Fruit fly (Drosophila melanogaster): ENCODE data around the gene CG34159.

CG34159 gene

DNA sequence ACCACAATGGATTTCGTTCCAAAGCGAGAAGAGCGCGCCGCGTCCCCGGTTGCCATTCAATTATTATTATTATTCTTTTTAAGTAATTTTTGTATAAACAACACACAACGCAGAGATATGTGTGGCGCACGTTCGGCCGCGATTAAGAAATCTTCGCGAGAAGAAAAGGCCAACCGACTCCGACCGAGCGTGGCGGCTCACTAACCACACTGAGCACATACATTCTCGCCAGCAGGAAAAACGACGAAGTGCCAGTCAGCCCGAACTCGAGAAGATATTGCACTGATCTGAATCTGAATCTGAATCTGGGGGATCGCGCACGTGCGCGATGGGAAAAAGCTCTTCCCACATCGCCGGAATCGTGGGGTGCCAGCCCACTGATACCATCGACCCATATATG lies 5.2 kb downstream of the CG34159 start, which contains the start of gene Sur (continued):
- TF ChIP-seq Bgb (GFP tag; IDR thresholded peaks at IDR 0.05; ENCODE audit: partially characterized antibody): peak; percentile 37; the same call in 1 of the 2 replicates
- TF ChIP-seq CG17328 (GFP tag; IDR thresholded peaks at IDR 0.05): no peak
- no peak for TF ChIP-seq kay (GFP tag; optimal IDR thresholded peaks at IDR 0.05)
- peak; percentile 60 for TF ChIP-seq Jarid2 (GFP tag; optimal IDR thresholded peaks at IDR 0.05)
- no peak for TF ChIP-seq row (GFP tag; IDR thresholded peaks at IDR 0.05)
- no peak for TF ChIP-seq ind (GFP tag; optimal IDR thresholded peaks at IDR 0.05)
- TF ChIP-seq CG2875 (GFP tag; optimal IDR thresholded peaks at IDR 0.05): no peak
- TF ChIP-seq ato (GFP tag; IDR thresholded peaks at IDR 0.05; ENCODE audit: partially characterized antibody): peak; percentile 30; the same call in 1 of the 2 replicates
- TF ChIP-seq cwo (GFP tag; optimal IDR thresholded peaks at IDR 0.05): peak; percentile 81
- no peak for TF ChIP-seq cg (GFP tag; optimal IDR thresholded peaks at IDR 0.05)
- TF ChIP-seq wek (GFP tag; optimal IDR thresholded peaks at IDR 0.05): no peak
- TF ChIP-seq CG1832 (GFP tag; optimal IDR thresholded peaks at IDR 0.05): no peak
- TF ChIP-seq crc (GFP tag; optimal IDR thresholded peaks at IDR 0.05): no peak
- TF ChIP-seq Nf-YC (tag; optimal IDR thresholded peaks at IDR 0.05): no peak
- TF ChIP-seq Dip3 (GFP tag; optimal IDR thresholded peaks at IDR 0.05): no peak
- TF ChIP-seq stc (GFP tag; IDR thresholded peaks at IDR 0.05): no peak
- no peak for TF ChIP-seq CG3281 (GFP tag; optimal IDR thresholded peaks at IDR 0.05)
- peak; percentile 87 for TF ChIP-seq Deaf1 (tag; optimal IDR thresholded peaks at IDR 0.05)
- no peak for TF ChIP-seq CG15073 (GFP tag; optimal IDR thresholded peaks at IDR 0.05)
- no peak for TF ChIP-seq Hey (tag; optimal IDR thresholded peaks at IDR 0.05)
- no peak for TF ChIP-seq NFAT (GFP tag; IDR thresholded peaks at IDR 0.05)
- TF ChIP-seq CG13287 (GFP tag; IDR thresholded peaks at IDR 0.05; ENCODE audit: partially characterized antibody): no peak
- TF ChIP-seq CG7372 (GFP tag; IDR thresholded peaks at IDR 0.05): no peak
- no peak for TF ChIP-seq HmgD (GFP tag; optimal IDR thresholded peaks at IDR 0.05)
- no peak for TF ChIP-seq repo (GFP tag; optimal IDR thresholded peaks at IDR 0.05)
- TF ChIP-seq lilli (GFP tag; optimal IDR thresholded peaks at IDR 0.05): no peak
- TF ChIP-seq CG16813 (GFP tag; IDR thresholded peaks at IDR 0.05; ENCODE audit: partially characterized antibody): no peak
- no peak for TF ChIP-seq bsh (GFP tag; optimal IDR thresholded peaks at IDR 0.05)
- TF ChIP-seq ase (GFP tag; IDR thresholded peaks at IDR 0.05): no peak
- no peak for TF ChIP-seq twi (tag; optimal IDR thresholded peaks at IDR 0.05)
- no peak for TF ChIP-seq Optix (GFP tag; IDR thresholded peaks at IDR 0.05)
- no peak; the same call in 1 of the 2 replicates for TF ChIP-seq CG9932 (GFP tag; IDR thresholded peaks at IDR 0.05)
- TF ChIP-seq dimm (GFP tag; IDR thresholded peaks at IDR 0.05): no peak
- peak; percentile 55; the same call in 1 of the 3 replicates for TF ChIP-seq ci (GFP tag; IDR thresholded peaks at IDR 0.05)

DNA sequence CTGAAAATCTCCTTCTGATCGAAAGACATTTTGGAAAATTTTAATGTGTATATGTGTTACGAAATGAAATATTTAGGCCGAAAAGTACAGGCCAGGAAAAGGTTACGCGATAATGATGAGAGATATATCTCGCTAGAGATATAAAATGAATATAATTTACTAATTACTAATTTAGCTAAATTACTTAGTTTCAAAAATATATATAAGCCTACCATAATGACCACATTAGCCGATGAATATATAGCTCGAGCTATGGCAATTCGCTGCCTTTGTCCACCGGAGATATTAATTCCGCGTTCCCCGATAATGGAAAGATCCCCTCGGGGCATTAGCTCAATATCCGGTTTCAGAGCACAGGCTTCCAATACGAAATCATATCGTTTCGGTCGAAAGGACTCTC lies 12.7 kb downstream of the CG34159 start, which contains the start of gene Fum4:
Gene Fum4, minus strand, starts transcription at position 101 of the 400 bp plus-strand sequence.
- no peak for TF ChIP-seq CG12155 (GFP tag; optimal IDR thresholded peaks at IDR 0.05)
- TF ChIP-seq chn (GFP tag; optimal IDR thresholded peaks at IDR 0.05): no peak
- TF ChIP-seq ac (GFP tag; optimal IDR thresholded peaks at IDR 0.05): no peak
- no peak for TF ChIP-seq CG11247 (GFP tag; IDR thresholded peaks at IDR 0.05)
- no peak for TF ChIP-seq Antp (GFP tag; optimal IDR thresholded peaks at IDR 0.05)
- no peak for TF ChIP-seq Poxn (GFP tag; IDR thresholded peaks at IDR 0.05)
- no peak for TF ChIP-seq tna (GFP tag; IDR thresholded peaks at IDR 0.05; ENCODE audit: partially characterized antibody)
- TF ChIP-seq CG10431 (GFP tag; optimal IDR thresholded peaks at IDR 0.05): no peak

All from whole organism, embryonic.